Fruit fly (Drosophila melanogaster) whole organism, embryonic: ENCODE data around the gene Dcps.
A peak's percentile ranks its signal among the peaks of the same experiment; 100 is the strongest.

Source experiments
- Aef1 ChIP-seq: fragments of 200-800 bp; sonication (Bioruptor generic); IDR thresholded peaks from 3 replicates; pipeline ENCODE4 v1.3.6; 2022; ENCODE audit warnings: missing biosample characterization, missing genetic modification characterization
- B-H1 ChIP-seq: fragments of 200-800 bp; sonication (Bioruptor generic); IDR thresholded peaks from 3 replicates; pipeline ENCODE4 v1.3.6; 2022; ENCODE audit warnings: missing biosample characterization, missing genetic modification characterization
- B-H2 ChIP-seq: fragments of 200-800 bp; sonication (Bioruptor generic); optimal IDR thresholded peaks from 2 replicates; lab custom pipeline; 2018; ENCODE audit warnings: missing biosample characterization, mild to moderate bottlenecking, missing genetic modification characterization
- CG11093 ChIP-seq: fragments of 200-800 bp; sonication (Bioruptor generic); IDR thresholded peaks from 3 replicates; pipeline ENCODE4 v1.3.6; 2022; ENCODE audit warnings: missing biosample characterization, missing genetic modification characterization
- CG11504 ChIP-seq: fragments of 200-800 bp; sonication (Bioruptor generic); optimal IDR thresholded peaks from 3 replicates; lab custom pipeline; 2019; ENCODE audit warnings: missing biosample characterization, mild to moderate bottlenecking, missing genetic modification characterization, moderate library complexity
- CG12155 ChIP-seq: fragments of 200-800 bp; sonication (Bioruptor generic); optimal IDR thresholded peaks from 3 replicates; lab custom pipeline; 2016; ENCODE audit warnings: missing biosample characterization, missing genetic modification characterization
- CG12299 ChIP-seq: fragments of 200-800 bp; sonication (Bioruptor generic); optimal IDR thresholded peaks from 2 replicates; lab custom pipeline; 2018; ENCODE audit warnings: missing biosample characterization, mild to moderate bottlenecking, missing genetic modification characterization
- CG13424 ChIP-seq: fragments of 200-800 bp; sonication (Bioruptor generic); optimal IDR thresholded peaks from 2 replicates; lab custom pipeline; 2019; ENCODE audit warnings: missing biosample characterization, mild to moderate bottlenecking, missing genetic modification characterization, moderate library complexity
- CG14710 ChIP-seq: fragments of 200-800 bp; sonication (Bioruptor generic); optimal IDR thresholded peaks from 3 replicates; lab custom pipeline; 2019; ENCODE audit warnings: missing biosample characterization, mild to moderate bottlenecking, missing genetic modification characterization, moderate library complexity
- CG32772 ChIP-seq: fragments of 200-800 bp; sonication (Bioruptor generic); IDR thresholded peaks from 2 replicates; pipeline ENCODE4 v1.3.6; 2022; ENCODE audit warnings: missing biosample characterization, missing genetic modification characterization
- CG3407 ChIP-seq: fragments of 200-800 bp; sonication (Bioruptor generic); optimal IDR thresholded peaks from 2 replicates; lab custom pipeline; 2018; ENCODE audit warnings: missing biosample characterization, mild to moderate bottlenecking, missing genetic modification characterization
- CG3847 ChIP-seq: fragments of 200-800 bp; sonication (Bioruptor generic); IDR thresholded peaks from 2 replicates; pipeline ENCODE4 v1.3.6; 2022; ENCODE audit warnings: missing biosample characterization, missing genetic modification characterization
- CG4820 ChIP-seq: fragments of 200-800 bp; sonication (Bioruptor generic); optimal IDR thresholded peaks from 3 replicates; lab custom pipeline; 2016; ENCODE audit warnings: missing biosample characterization, missing genetic modification characterization
- CG4854 ChIP-seq: fragments of 200-800 bp; sonication (Bioruptor generic); optimal IDR thresholded peaks from 2 replicates; lab custom pipeline; 2016; ENCODE audit warnings: missing biosample characterization, missing genetic modification characterization, inconsistent platforms
- CG6854 ChIP-seq: fragments of 200-800 bp; sonication (Bioruptor generic); optimal IDR thresholded peaks from 3 replicates; lab custom pipeline; 2017; ENCODE audit warnings: missing biosample characterization, mild to moderate bottlenecking, missing genetic modification characterization
- CG7556 ChIP-seq: fragments of 200-800 bp; sonication (Bioruptor generic); optimal IDR thresholded peaks from 2 replicates; lab custom pipeline; 2017; ENCODE audit warnings: missing biosample characterization, mild to moderate bottlenecking, missing genetic modification characterization
- CG7963 ChIP-seq: fragments of 200-800 bp; sonication (Bioruptor generic); IDR thresholded peaks from 3 replicates; pipeline ENCODE4 v1.3.6; 2022; ENCODE audit warnings: missing biosample characterization, missing genetic modification characterization; ENCODE audit not compliant: partially characterized antibody
- CG7987 ChIP-seq: fragments of 200-800 bp; sonication (Bioruptor generic); optimal IDR thresholded peaks from 2 replicates; lab custom pipeline; 2018; ENCODE audit warnings: missing biosample characterization, mild to moderate bottlenecking, missing genetic modification characterization, moderate library complexity
- CG9609 ChIP-seq: fragments of 200-800 bp; sonication (Bioruptor generic); optimal IDR thresholded peaks from 3 replicates; lab custom pipeline; 2016; ENCODE audit warnings: missing biosample characterization, missing genetic modification characterization
- CG9817 ChIP-seq: fragments of 200-800 bp; sonication (Bioruptor generic); optimal IDR thresholded peaks from 2 replicates; lab custom pipeline; 2018; ENCODE audit warnings: missing biosample characterization, mild to moderate bottlenecking, missing genetic modification characterization, moderate library complexity
- CTCF ChIP-seq: fragments of 200-800 bp; sonication (Bioruptor generic); optimal IDR thresholded peaks from 2 replicates; lab custom pipeline; 2017; ENCODE audit warnings: missing biosample characterization, mild to moderate bottlenecking, missing genetic modification characterization, moderate library complexity
- Dip3 ChIP-seq: fragments of 200-800 bp; sonication (Bioruptor generic); optimal IDR thresholded peaks from 3 replicates; lab custom pipeline; 2016; ENCODE audit warnings: missing biosample characterization, missing genetic modification characterization
- Doc3 ChIP-seq: fragments of 200-800 bp; sonication (Bioruptor generic); IDR thresholded peaks from 3 replicates; pipeline ENCODE4 v1.3.6; 2022; ENCODE audit warnings: missing biosample characterization, missing genetic modification characterization; ENCODE audit not compliant: partially characterized antibody
- Drgx ChIP-seq: fragments of 200-800 bp; sonication (Bioruptor generic); IDR thresholded peaks from 2 replicates; pipeline ENCODE4 v1.3.6; 2022; ENCODE audit warnings: missing biosample characterization, missing genetic modification characterization
- Elba2 ChIP-seq: fragments of 200-800 bp; sonication (Bioruptor generic); optimal IDR thresholded peaks from 3 replicates; lab custom pipeline; 2016; ENCODE audit warnings: missing biosample characterization, missing genetic modification characterization
- Fer1 ChIP-seq: fragments of 200-800 bp; sonication (Bioruptor generic); optimal IDR thresholded peaks from 2 replicates; lab custom pipeline; 2017; ENCODE audit warnings: missing biosample characterization, mild to moderate bottlenecking, missing genetic modification characterization
- HHEX ChIP-seq: fragments of 200-800 bp; sonication (Bioruptor generic); optimal IDR thresholded peaks from 3 replicates; lab custom pipeline; 2017; ENCODE audit warnings: missing biosample characterization, mild to moderate bottlenecking, missing genetic modification characterization, missing genetic modification reagents
- Max ChIP-seq: fragments of 200-800 bp; sonication (Bioruptor generic); optimal IDR thresholded peaks from 2 replicates; lab custom pipeline; 2016; ENCODE audit warnings: missing biosample characterization, mild to moderate bottlenecking, missing genetic modification characterization
- Stat92E ChIP-seq, 3 experiments: fragments of >200 bp in 2 of 3; fragments of 200-800 bp in 1 of 3; sonication (Bioruptor generic) in 1 of 3; optimal IDR thresholded peaks; 2 replicates each; lab custom pipeline; 2017 to 2019; ENCODE audit warnings: missing biosample characterization in 3 of 3, missing genetic modification characterization in 3 of 3, mild to moderate bottlenecking in 1 of 3, moderate library complexity in 1 of 3
- YL-1 ChIP-seq: fragments of 200-800 bp; sonication (Bioruptor generic); optimal IDR thresholded peaks from 3 replicates; lab custom pipeline; 2017; ENCODE audit warnings: missing biosample characterization, mild to moderate bottlenecking, missing genetic modification characterization
- aop ChIP-seq: fragments of 200-800 bp; sonication (Bioruptor generic); IDR thresholded peaks from 2 replicates; pipeline ENCODE4 v1.3.6; 2022; ENCODE audit warnings: missing biosample characterization, missing genetic modification characterization
- bab2 ChIP-seq: fragments of 200-800 bp; sonication (Bioruptor generic); optimal IDR thresholded peaks from 2 replicates; lab custom pipeline; 2016; ENCODE audit warnings: missing biosample characterization, missing genetic modification characterization
- br ChIP-seq: fragments of >200 bp; optimal IDR thresholded peaks from 2 replicates; lab custom pipeline; 2017
- dan ChIP-seq: fragments of 200-800 bp; sonication (Bioruptor generic); IDR thresholded peaks from 2 replicates; pipeline ENCODE4 v1.3.6; 2022; ENCODE audit warnings: missing biosample characterization, missing genetic modification characterization
- dpn ChIP-seq, 2 experiments: fragments of 200-800 bp; sonication (Bioruptor generic); optimal IDR thresholded peaks; 3 replicates each; lab custom pipeline; 2016; ENCODE audit warnings: missing biosample characterization in 2 of 2, missing genetic modification characterization in 2 of 2
- fd3F ChIP-seq: fragments of 200-800 bp; sonication (Bioruptor generic); optimal IDR thresholded peaks from 2 replicates; lab custom pipeline; 2018; ENCODE audit warnings: missing biosample characterization, mild to moderate bottlenecking, missing genetic modification characterization, moderate library complexity
- fd64A ChIP-seq: fragments of 200-800 bp; sonication (Bioruptor generic); optimal IDR thresholded peaks from 3 replicates; lab custom pipeline; 2018; ENCODE audit warnings: missing biosample characterization, mild to moderate bottlenecking, missing genetic modification characterization
- grn ChIP-seq: fragments of 200-800 bp; sonication (Bioruptor generic); optimal IDR thresholded peaks from 3 replicates; lab custom pipeline; 2017; ENCODE audit warnings: missing biosample characterization, missing genetic modification characterization
- kay ChIP-seq: fragments of 200-800 bp; sonication (Bioruptor generic); optimal IDR thresholded peaks from 2 replicates; lab custom pipeline; 2016; ENCODE audit warnings: missing biosample characterization, missing genetic modification characterization
- ken ChIP-seq: fragments of 200-800 bp; sonication (Bioruptor generic); IDR thresholded peaks from 3 replicates; pipeline ENCODE4 v1.3.6; 2022; ENCODE audit warnings: missing biosample characterization, missing genetic modification characterization
- knrl ChIP-seq: fragments of 200-800 bp; sonication (Bioruptor generic); IDR thresholded peaks from 3 replicates; pipeline ENCODE4 v1.3.6; 2022; ENCODE audit warnings: missing biosample characterization, missing genetic modification characterization; ENCODE audit not compliant: partially characterized antibody
- odd ChIP-seq: fragments of 200-800 bp; sonication (Bioruptor generic); optimal IDR thresholded peaks from 2 replicates; lab custom pipeline; 2017; ENCODE audit warnings: missing biosample characterization, mild to moderate bottlenecking, missing genetic modification characterization
- pita ChIP-seq: fragments of 200-800 bp; sonication (Bioruptor generic); optimal IDR thresholded peaks from 2 replicates; lab custom pipeline; 2017; ENCODE audit warnings: missing biosample characterization, mild to moderate bottlenecking, missing genetic modification characterization
- pros ChIP-seq: fragments of 200-800 bp; sonication (Bioruptor generic); optimal IDR thresholded peaks from 3 replicates; lab custom pipeline; 2019; ENCODE audit warnings: missing biosample characterization, mild to moderate bottlenecking, missing genetic modification characterization, moderate library complexity
- sens ChIP-seq: fragments of 200-800 bp; sonication (Bioruptor generic); peaks from one replicate; lab custom pipeline; 2016; ENCODE audit warnings: missing biosample characterization, missing genetic modification characterization
- seq ChIP-seq: fragments of 200-800 bp; sonication (Bioruptor generic); IDR thresholded peaks from 2 replicates; pipeline ENCODE4 v1.3.6; 2022; ENCODE audit warnings: missing biosample characterization, missing genetic modification characterization
- stc ChIP-seq: fragments of 200-800 bp; sonication (Bioruptor generic); IDR thresholded peaks from 2 replicates; pipeline ENCODE4 v1.3.6; 2022; ENCODE audit warnings: missing biosample characterization, missing genetic modification characterization
- sug ChIP-seq: fragments of 200-800 bp; optimal IDR thresholded peaks from 2 replicates; lab custom pipeline; 2019; ENCODE audit warnings: missing biosample characterization, mild to moderate bottlenecking, missing genetic modification characterization, moderate library complexity
- unpg ChIP-seq: fragments of 200-800 bp; sonication (Bioruptor generic); optimal IDR thresholded peaks from 3 replicates; lab custom pipeline; 2018; ENCODE audit warnings: missing biosample characterization, mild to moderate bottlenecking, missing genetic modification characterization, moderate library complexity
- vnd ChIP-seq: fragments of 200-800 bp; sonication (Bioruptor generic); IDR thresholded peaks from 3 replicates; pipeline ENCODE4 v1.3.6; 2022; ENCODE audit warnings: missing biosample characterization, missing genetic modification characterization; ENCODE audit not compliant: partially characterized antibody
- wek ChIP-seq: fragments of 200-800 bp; sonication (Bioruptor generic); optimal IDR thresholded peaks from 3 replicates; lab custom pipeline; 2018; ENCODE audit warnings: missing biosample characterization, mild to moderate bottlenecking, missing genetic modification characterization, moderate library complexity

The Dcps gene

DNA sequence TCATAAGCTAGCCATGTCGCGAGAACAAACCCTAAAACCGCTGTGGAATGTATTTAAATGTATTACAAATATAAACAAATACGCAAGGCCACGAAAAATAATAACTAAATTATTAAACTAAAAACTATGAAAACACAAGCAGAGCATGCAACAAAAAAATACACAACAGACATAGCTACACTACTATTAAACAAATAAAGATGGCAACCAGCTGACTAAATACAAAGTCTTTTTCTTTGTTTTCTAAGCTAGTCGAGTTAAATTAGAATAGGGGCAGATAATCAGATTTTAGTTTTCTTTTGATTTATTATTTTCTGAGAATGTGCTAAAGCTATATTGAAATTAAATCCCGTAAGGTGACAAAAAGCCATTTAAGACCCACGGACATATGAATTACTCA is 7.9 kb downstream of the Dcps start (continued):
- TF ChIP-seq CG7963 (no peak), Fer1 (peak; percentile 76), sens (GFP tag; lab: Kevin White, UChicago) (peak; percentile 78), CG4854 (peak; percentile 6), CG11093 (GFP tag; lab: Robert Waterston, UW) (no peak), CTCF (GFP tag; lab: Kevin White, UChicago) (no peak), CG7987 (peak; percentile 39), B-H1 (GFP tag; lab: Robert Waterston, UW) (no peak), odd (GFP tag; lab: Kevin White, UChicago) (peak; percentile 60), fd3F (GFP tag; lab: Kevin White, UChicago) (peak; percentile 32), CG6854 (GFP tag; lab: Kevin White, UChicago) (peak; percentile 66), Dip3 (GFP tag; lab: Kevin White, UChicago) (no peak), wek (peak; percentile 17), kay (GFP tag; lab: Kevin White, UChicago) (no peak), B-H2 (peak; percentile 73), Max (GFP tag; lab: Kevin White, UChicago) (no peak), CG9609 (GFP tag; lab: Kevin White, UChicago) (no peak), dan (GFP tag; lab: Robert Waterston, UW) (no peak), CG7556 (peak; percentile 44), unpg (GFP tag; lab: Kevin White, UChicago) (peak; percentile 8), HHEX (peak; percentile 46), ken (GFP tag; lab: Robert Waterston, UW) (no peak), Stat92E (GFP tag; optimal IDR thresholded peaks at IDR 0.05; lab: Kevin White, UChicago) (no peak), CG32772 (GFP tag; lab: Robert Waterston, UW) (no peak), Elba2 (GFP tag; lab: Kevin White, UChicago) (no peak), bab2 (GFP tag; lab: Kevin White, UChicago) (no peak), fd64A (GFP tag; lab: Kevin White, UChicago) (peak; percentile 8), sug (peak; percentile 13), stc (GFP tag; lab: Robert Waterston, UW) (no peak), CG13424 (peak; percentile 4), knrl (GFP tag; lab: Robert Waterston, UW) (no peak), CG12299 (tag; lab: Kevin White, UChicago) (peak; percentile 46), Doc3 (no peak)

DNA sequence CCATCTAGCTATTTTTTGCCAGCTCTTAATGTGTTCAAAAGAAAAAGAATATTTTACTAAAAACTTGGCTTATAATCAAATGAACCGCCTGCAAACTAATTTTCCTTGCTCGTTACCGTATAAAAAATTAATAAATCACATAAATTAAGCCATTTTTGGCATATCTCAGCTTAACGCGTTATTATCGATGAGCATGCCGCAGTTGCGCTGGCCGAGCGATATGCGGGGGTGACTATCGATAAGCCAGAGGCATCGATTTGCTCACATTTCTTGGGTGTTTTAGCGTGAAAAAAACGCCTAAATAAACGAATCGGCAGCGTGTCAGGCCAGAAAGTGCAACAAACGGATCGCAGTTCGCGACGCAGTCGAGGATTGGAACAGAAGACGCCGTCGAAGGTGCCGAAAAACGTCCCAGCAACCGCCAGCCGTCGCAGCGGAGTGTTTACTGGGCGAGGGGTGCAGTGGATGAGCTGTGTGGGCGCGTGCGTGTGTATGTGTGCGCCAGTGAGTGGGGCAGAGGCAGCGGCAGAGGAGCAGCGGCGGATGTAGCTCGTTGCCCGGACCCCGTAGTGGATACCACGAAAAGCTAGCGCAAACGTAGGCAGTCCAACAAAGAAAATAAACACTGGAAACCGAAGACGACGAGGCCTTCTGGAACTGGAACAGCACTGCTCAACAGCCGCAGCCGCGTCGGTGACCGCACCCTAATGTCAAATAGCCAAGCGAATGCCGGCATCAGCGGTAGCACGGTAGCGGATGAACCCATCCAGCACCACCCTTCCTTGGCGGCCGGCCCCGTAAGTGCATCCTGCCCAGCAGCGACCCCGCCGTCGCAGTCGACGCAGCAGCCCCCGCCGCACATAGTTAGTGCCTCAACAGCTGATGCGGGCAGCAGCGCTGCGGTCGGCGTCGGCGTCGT is 12.0 kb downstream of the Dcps start, which contains the start of the genes Sym and Madm:
Gene Sym, minus strand, starts transcription at position 199 of the 919 bp plus-strand sequence.
Gene Madm, plus strand, starts transcription at position 233 of the 919 bp plus-strand sequence.
- TF ChIP-seq CG14710 (peak; percentile 68), CG3407 (GFP tag; lab: Kevin White, UChicago) (no peak), CG4820 (no peak), CTCF (GFP tag; lab: Kevin White, UChicago) (no peak), Drgx (GFP tag; lab: Robert Waterston, UW) (no peak), Aef1 (GFP tag; lab: Robert Waterston, UW) (peak; percentile 14; the same call in 1 of the 3 replicates), dpn (GFP tag; optimal IDR thresholded peaks at IDR 0.05; lab: Kevin White, UChicago) (peak; percentile 19 to 48), vnd (GFP tag; lab: Robert Waterston, UW) (peak; percentile 84), seq (GFP tag; lab: Robert Waterston, UW) (no peak), br (no peak), pros (GFP tag; lab: Kevin White, UChicago) (no peak), grn (GFP tag; lab: Kevin White, UChicago) (no peak), pita (GFP tag; lab: Kevin White, UChicago) (no peak), CG12155 (GFP tag; lab: Kevin White, UChicago) (peak; percentile 16), CG9817 (tag; lab: Kevin White, UChicago) (peak; percentile 33), CG11504 (no peak), YL-1 (GFP tag; lab: Kevin White, UChicago) (peak; percentile 92), aop (no peak), CG3847 (GFP tag; lab: Robert Waterston, UW) (peak; percentile 36; the same call in 1 of the 2 replicates)
